Worm (Caenorhabditis elegans) whole organism, L2 larva: Measurements from ENCODE around the gene W04B5.8.

ENCODE experiments used
- C34F6.9 ChIP-seq: fragments of 150-350 bp; optimal IDR thresholded peaks from 2 replicates; lab custom pipeline; 2014; ENCODE audit warnings: missing biosample characterization, missing genetic modification characterization
- F13H6.1 ChIP-seq: sonication (generic microtip); optimal IDR thresholded peaks from 2 replicates; lab custom pipeline; 2016; ENCODE audit warnings: missing genetic modification characterization, missing compliant biosample characterization
- R02D3.7 ChIP-seq: fragments of 150-350 bp; optimal IDR thresholded peaks from 2 replicates; lab custom pipeline; 2014; ENCODE audit warnings: missing biosample characterization, missing genetic modification characterization
- Y55F3AM.14 ChIP-seq: fragments of 200-800 bp; sonication (Bioruptor generic); optimal IDR thresholded peaks from 2 replicates; lab custom pipeline; 2018; ENCODE audit warnings: mild to moderate bottlenecking, missing genetic modification characterization, missing compliant biosample characterization
- ZK546.5 ChIP-seq: sonication (generic microtip); optimal IDR thresholded peaks from 2 replicates; lab custom pipeline; 2017; ENCODE audit warnings: missing biosample characterization, missing genetic modification characterization
- alr-1 ChIP-seq: fragments of 150-350 bp; optimal IDR thresholded peaks from 2 replicates; lab custom pipeline; 2014; ENCODE audit warnings: missing biosample characterization, missing genetic modification characterization
- aly-2 ChIP-seq: fragments of 150-350 bp; optimal IDR thresholded peaks from 2 replicates; lab custom pipeline; 2014; ENCODE audit warnings: missing biosample characterization, missing genetic modification characterization
- ama-1 ChIP-seq: fragments of 150-350 bp; optimal IDR thresholded peaks from 2 replicates; lab custom pipeline; 2018; ENCODE audit warnings: inconsistent platforms
- blmp-1 ChIP-seq: sonication (generic microtip); optimal IDR thresholded peaks from 2 replicates; lab custom pipeline; 2017; ENCODE audit warnings: missing genetic modification characterization, mild to moderate bottlenecking, missing compliant biosample characterization, antibody characterized with exemption, moderate library complexity; ENCODE audit not compliant: insufficient read depth
- ceh-16 ChIP-seq: fragments of 150-350 bp; optimal IDR thresholded peaks from 2 replicates; lab custom pipeline; 2014; ENCODE audit warnings: missing biosample characterization, missing genetic modification characterization
- ceh-82 ChIP-seq: fragments of 150-350 bp; optimal IDR thresholded peaks from 2 replicates; lab custom pipeline; 2014; ENCODE audit warnings: missing biosample characterization, missing genetic modification characterization
- crh-2 ChIP-seq: sonication (generic microtip); optimal IDR thresholded peaks from 2 replicates; lab custom pipeline; 2017; ENCODE audit warnings: missing biosample characterization, missing genetic modification characterization
- dmd-4 ChIP-seq: sonication (generic microtip); optimal IDR thresholded peaks from 2 replicates; lab custom pipeline; 2017; ENCODE audit warnings: missing biosample characterization, missing genetic modification characterization
- egl-27 ChIP-seq: sonication (generic microtip); optimal IDR thresholded peaks from 3 replicates; lab custom pipeline; 2017; ENCODE audit warnings: missing biosample characterization, missing genetic modification reagents, missing genetic modification characterization
- elt-1 ChIP-seq: fragments of 150-350 bp; optimal IDR thresholded peaks from 2 replicates; lab custom pipeline; 2014; ENCODE audit warnings: missing biosample characterization, missing genetic modification characterization
- elt-3 ChIP-seq: sonication (generic microtip); optimal IDR thresholded peaks from 2 replicates; lab custom pipeline; 2017; ENCODE audit warnings: missing biosample characterization, missing genetic modification characterization
- fos-1 ChIP-seq: fragments of 150-350 bp; optimal IDR thresholded peaks from 2 replicates; lab custom pipeline; 2014; ENCODE audit warnings: missing biosample characterization, missing genetic modification characterization
- gmeb-1 ChIP-seq: fragments of 150-350 bp; optimal IDR thresholded peaks from 2 replicates; lab custom pipeline; 2014; ENCODE audit warnings: missing biosample characterization, missing genetic modification characterization
- lin-11 ChIP-seq: fragments of 150-350 bp; sonication (generic microtip); optimal IDR thresholded peaks from 2 replicates; lab custom pipeline; 2014; ENCODE audit warnings: missing biosample characterization, missing genetic modification characterization, inconsistent platforms, mixed read lengths
- lin-13 ChIP-seq: fragments of 150-350 bp; optimal IDR thresholded peaks from 2 replicates; lab custom pipeline; 2014; ENCODE audit warnings: missing biosample characterization, missing genetic modification reagents, missing genetic modification characterization
- lin-39 ChIP-seq: fragments of 150-350 bp; optimal IDR thresholded peaks from 2 replicates; lab custom pipeline; 2014; ENCODE audit warnings: missing biosample characterization, missing genetic modification reagents, missing genetic modification characterization
- lsy-2 ChIP-seq, 2 experiments: fragments of 150-350 bp in 1 of 2; sonication (generic microtip) in 1 of 2; optimal IDR thresholded peaks; 2 replicates each; lab custom pipeline; 2014 to 2017; ENCODE audit warnings: missing biosample characterization in 2 of 2, missing genetic modification characterization in 2 of 2
- mab-5 ChIP-seq: fragments of 150-350 bp; optimal IDR thresholded peaks from 2 replicates; lab custom pipeline; 2014; ENCODE audit warnings: missing biosample characterization, missing genetic modification characterization
- mbf-1 ChIP-seq: sonication (generic microtip); optimal IDR thresholded peaks from 2 replicates; lab custom pipeline; 2017; ENCODE audit warnings: missing biosample characterization, missing genetic modification characterization
- mdl-1 ChIP-seq, 2 experiments: fragments of 150-350 bp in 1 of 2; sonication (generic microtip) in 1 of 2; optimal IDR thresholded peaks; 2 replicates each; lab custom pipeline; 2017; ENCODE audit warnings: missing biosample characterization in 2 of 2, missing genetic modification characterization in 2 of 2
- nhr-10 ChIP-seq: sonication (generic microtip); optimal IDR thresholded peaks from 2 replicates; lab custom pipeline; 2017; ENCODE audit warnings: missing biosample characterization, missing genetic modification characterization
- nhr-11 ChIP-seq: fragments of 150-350 bp; optimal IDR thresholded peaks from 2 replicates; lab custom pipeline; 2014; ENCODE audit warnings: missing biosample characterization, missing genetic modification characterization
- nhr-12 ChIP-seq: fragments of 150-350 bp; optimal IDR thresholded peaks from 2 replicates; lab custom pipeline; 2014; ENCODE audit warnings: missing biosample characterization, missing genetic modification characterization
- nhr-129 ChIP-seq: fragments of 150-350 bp; optimal IDR thresholded peaks from 2 replicates; lab custom pipeline; 2014; ENCODE audit warnings: missing biosample characterization, missing genetic modification characterization
- nhr-21 ChIP-seq: fragments of 150-350 bp; optimal IDR thresholded peaks from 2 replicates; lab custom pipeline; 2014; ENCODE audit warnings: missing biosample characterization, missing genetic modification characterization
- nhr-23 ChIP-seq: fragments of 150-350 bp; optimal IDR thresholded peaks from 2 replicates; lab custom pipeline; 2014; ENCODE audit warnings: missing biosample characterization, missing genetic modification reagents, missing genetic modification characterization
- nhr-237 ChIP-seq: fragments of 150-350 bp; optimal IDR thresholded peaks from 2 replicates; lab custom pipeline; 2014; ENCODE audit warnings: missing biosample characterization, missing genetic modification characterization
- nhr-25 ChIP-seq: fragments of 150-350 bp; sonication (generic microtip); optimal IDR thresholded peaks from 3 replicates; lab custom pipeline; 2014; ENCODE audit warnings: missing biosample characterization, missing genetic modification characterization
- nhr-6 ChIP-seq: fragments of 150-350 bp; optimal IDR thresholded peaks from 2 replicates; lab custom pipeline; 2014; ENCODE audit warnings: missing biosample characterization, missing genetic modification characterization
- nhr-77 ChIP-seq: fragments of 150-350 bp; optimal IDR thresholded peaks from 2 replicates; lab custom pipeline; 2014; ENCODE audit warnings: missing biosample characterization, missing genetic modification characterization
- peb-1 ChIP-seq: fragments of 150-350 bp; optimal IDR thresholded peaks from 2 replicates; lab custom pipeline; 2014; ENCODE audit warnings: missing biosample characterization, missing genetic modification characterization
- sem-4 ChIP-seq: fragments of 150-350 bp; optimal IDR thresholded peaks from 2 replicates; lab custom pipeline; 2014; ENCODE audit warnings: missing biosample characterization, missing genetic modification reagents, missing genetic modification characterization
- skn-1 ChIP-seq: sonication (generic microtip); optimal IDR thresholded peaks from 2 replicates; lab custom pipeline; 2017; ENCODE audit warnings: missing biosample characterization, missing genetic modification characterization
- sma-3 ChIP-seq: sonication (generic microtip); optimal IDR thresholded peaks from 2 replicates; lab custom pipeline; 2016; ENCODE audit warnings: missing genetic modification reagents, missing genetic modification characterization, missing compliant biosample characterization
- sma-9 ChIP-seq, 2 experiments: fragments of 150-350 bp in 1 of 2; sonication (generic microtip) in 1 of 2; optimal IDR thresholded peaks; 2 replicates each; lab custom pipeline; 2014 to 2016; ENCODE audit warnings: missing genetic modification characterization in 2 of 2, mild to moderate bottlenecking in 1 of 2, missing biosample characterization in 1 of 2, missing compliant biosample characterization in 1 of 2, missing genetic modification reagents in 1 of 2, moderate library complexity in 1 of 2
- snpc-4 ChIP-seq: fragments of 150-350 bp; optimal IDR thresholded peaks from 2 replicates; lab custom pipeline; 2014; ENCODE audit warnings: missing biosample characterization, missing genetic modification characterization
- unc-39 ChIP-seq: fragments of 150-350 bp; optimal IDR thresholded peaks from 2 replicates; lab custom pipeline; 2014; ENCODE audit warnings: missing biosample characterization, missing genetic modification characterization
- unc-55 ChIP-seq: fragments of 150-350 bp; sonication (generic microtip); optimal IDR thresholded peaks from 3 replicates; lab custom pipeline; 2014; ENCODE audit warnings: missing biosample characterization, missing genetic modification reagents, missing genetic modification characterization
- unc-62 ChIP-seq: fragments of 150-350 bp; optimal IDR thresholded peaks from 2 replicates; lab custom pipeline; 2014; ENCODE audit warnings: missing biosample characterization, missing genetic modification reagents, missing genetic modification characterization
- zag-1 ChIP-seq: fragments of 150-350 bp; optimal IDR thresholded peaks from 2 replicates; lab custom pipeline; 2014; ENCODE audit warnings: missing biosample characterization, missing genetic modification characterization
- ztf-1 ChIP-seq: fragments of 200-800 bp; sonication (Bioruptor generic); conservative IDR thresholded peaks from 2 replicates; pipeline ENCODE4 v1.3.6; 2022; ENCODE audit warnings: missing genetic modification characterization, missing compliant biosample characterization
- ztf-11 ChIP-seq: sonication (generic microtip); optimal IDR thresholded peaks from 2 replicates; lab custom pipeline; 2017; ENCODE audit warnings: missing biosample characterization, missing genetic modification characterization
- ztf-4 ChIP-seq: fragments of 150-350 bp; optimal IDR thresholded peaks from 2 replicates; lab custom pipeline; 2014; ENCODE audit warnings: missing biosample characterization, missing genetic modification characterization

The W04B5.8 gene

ce11 chrIII:2410925-2411450 lies 15.1 kb upstream of the W04B5.8 start, which contains the start of gene mrpl-30:
TSS of gene mrpl-30 (minus strand) at chrIII:2410975.
- TF ChIP-seq C34F6.9 (tag; lab: Kevin White, UChicago) (no peak), unc-39 (tag; lab: Kevin White, UChicago) (no peak), R02D3.7 (no peak), nhr-25 (tag; lab: Kevin White, UChicago) (no peak), sem-4 (no peak), gmeb-1 (no peak), dmd-4 (tag; lab: Kevin White, UChicago) (no peak), peb-1 (tag; lab: Kevin White, UChicago) (no peak)

DNA sequence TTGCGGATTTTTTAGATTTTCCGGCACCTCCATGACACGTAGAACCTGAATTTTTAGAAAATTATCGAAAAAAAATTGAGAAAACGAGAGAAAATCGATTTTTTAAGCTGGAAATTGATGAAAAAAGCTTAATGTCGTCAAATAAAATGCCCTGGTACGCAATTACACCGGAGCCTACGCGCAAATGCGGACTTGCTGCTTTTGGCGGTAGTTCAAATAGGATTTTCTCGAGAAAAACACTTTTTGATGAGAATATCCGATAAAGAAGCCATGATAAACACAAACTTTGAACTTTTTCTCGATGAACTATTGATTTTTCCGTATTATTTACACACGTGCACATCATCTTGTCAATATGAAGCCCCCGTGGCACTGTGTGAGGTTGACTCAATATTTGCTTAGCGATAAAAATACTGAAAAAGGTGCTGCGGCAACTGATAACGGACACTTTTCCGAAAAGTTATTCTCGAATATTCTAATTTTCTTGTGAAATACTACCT lies 7.9 kb upstream of the W04B5.8 start, which contains the start of the genes W04B5.5 and W04B5.3:
Gene W04B5.5, minus strand, starts transcription at position 51 of the 500 bp plus-strand sequence.
Gene W04B5.3, plus strand, starts transcription at position 356 of the 500 bp plus-strand sequence.
- TF ChIP-seq sem-4: no peak
- TF ChIP-seq ceh-82: no peak
- TF ChIP-seq mbf-1 (tag; lab: Kevin White, UChicago): no peak
- TF ChIP-seq R02D3.7: peak; percentile 46
- no peak for TF ChIP-seq unc-39 (tag; lab: Kevin White, UChicago)
- peak; percentile 75 to 86 for TF ChIP-seq lsy-2 (tag; optimal IDR thresholded peaks at IDR 0.05; lab: Kevin White, UChicago)
- TF ChIP-seq snpc-4 (tag; lab: Kevin White, UChicago): no peak
- TF ChIP-seq unc-55: peak; percentile 78
- no peak for TF ChIP-seq alr-1 (tag; lab: Kevin White, UChicago)
- TF ChIP-seq nhr-12 (tag; lab: Kevin White, UChicago): no peak
- TF ChIP-seq ztf-4 (tag; lab: Kevin White, UChicago): no peak
- TF ChIP-seq nhr-21: no peak
- peak; percentile 68 for TF ChIP-seq nhr-129
- no peak for TF ChIP-seq ztf-1 (GFP tag; lab: Robert Waterston, UW)
- TF ChIP-seq blmp-1: no peak
- no peak for TF ChIP-seq ztf-11 (tag; lab: Kevin White, UChicago)
- peak; percentile 96 for TF ChIP-seq gmeb-1
- no peak for TF ChIP-seq zag-1 (tag; lab: Kevin White, UChicago)
- no peak for TF ChIP-seq nhr-11 (tag; lab: Kevin White, UChicago)
- no peak for TF ChIP-seq peb-1 (tag; lab: Kevin White, UChicago)
- peak; percentile 1 for TF ChIP-seq nhr-6 (tag; lab: Kevin White, UChicago)
- no peak for TF ChIP-seq sma-9 (GFP tag; optimal IDR thresholded peaks at IDR 0.05; lab: Kevin White, UChicago)
- no peak for TF ChIP-seq sma-9 (tag; optimal IDR thresholded peaks at IDR 0.05; lab: Kevin White, UChicago)
- no peak for TF ChIP-seq ZK546.5 (tag; lab: Kevin White, UChicago)
- TF ChIP-seq lin-11 (tag; lab: Kevin White, UChicago): peak; percentile 42
- no peak for TF ChIP-seq skn-1 (tag; lab: Kevin White, UChicago)
- no peak for TF ChIP-seq lin-39 (tag; lab: Kevin White, UChicago)
- TF ChIP-seq unc-62 (GFP tag; lab: Kevin White, UChicago): no peak
- no peak for TF ChIP-seq dmd-4 (tag; lab: Kevin White, UChicago)
- TF ChIP-seq nhr-23 (tag; lab: Kevin White, UChicago): no peak
- TF ChIP-seq elt-3 (tag; lab: Kevin White, UChicago): no peak
- TF ChIP-seq crh-2 (tag; lab: Kevin White, UChicago): peak; percentile 51
- TF ChIP-seq nhr-237 (tag; lab: Kevin White, UChicago): no peak
- TF ChIP-seq ceh-16: no peak
- TF ChIP-seq C34F6.9 (tag; lab: Kevin White, UChicago): peak; percentile 24
- peak; percentile 54 for TF ChIP-seq sma-3 (GFP tag; lab: Kevin White, UChicago)
- no peak for TF ChIP-seq ama-1 (lab: Kevin White, UChicago)
- TF ChIP-seq F13H6.1 (tag; lab: Kevin White, UChicago): peak; percentile 27
- TF ChIP-seq mdl-1 (tag; optimal IDR thresholded peaks at IDR 0.05; lab: Kevin White, UChicago): peak in 1 of 2 experiments; percentile 34
- TF ChIP-seq Y55F3AM.14: no peak
- peak; percentile 21 for TF ChIP-seq nhr-25 (tag; lab: Kevin White, UChicago)
- TF ChIP-seq nhr-10 (tag; lab: Kevin White, UChicago): no peak
- peak; percentile 2 for TF ChIP-seq egl-27
- no peak for TF ChIP-seq elt-1 (tag; lab: Kevin White, UChicago)
- TF ChIP-seq fos-1 (tag; lab: Kevin White, UChicago): peak; percentile 92
- TF ChIP-seq aly-2 (tag; lab: Kevin White, UChicago): no peak
- TF ChIP-seq mab-5 (tag; lab: Kevin White, UChicago): no peak
- TF ChIP-seq lin-13: peak; percentile 66
- no peak for TF ChIP-seq nhr-77 (tag; lab: Kevin White, UChicago)
